Fruit fly (Drosophila melanogaster): ENCODE results near the gene Lectin-galC1.

The Lectin-galC1 gene

DNA sequence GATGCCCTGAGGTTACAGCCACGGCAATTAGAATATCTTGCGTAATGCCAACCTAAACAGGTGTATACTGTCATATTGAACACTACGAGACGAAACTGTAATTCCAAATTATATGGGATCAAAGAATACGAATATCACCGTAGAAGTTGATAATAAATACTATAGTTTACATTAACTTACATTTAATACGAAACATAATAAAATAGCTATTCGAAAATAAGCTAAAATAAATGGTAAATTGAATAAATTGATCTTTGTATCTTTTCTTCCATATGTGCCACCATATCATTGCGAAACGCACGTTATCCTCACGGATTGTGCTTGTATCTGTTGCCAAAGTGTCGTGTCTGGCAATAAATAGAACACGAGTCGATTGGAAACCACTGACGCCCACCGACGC is 1.4 kb upstream of the Lectin-galC1 start (continued):
- TF ChIP-seq sob (GFP tag; IDR thresholded peaks at IDR 0.05) (no peak), tio (GFP tag; optimal IDR thresholded peaks at IDR 0.05) (no peak), Sry-β (GFP tag; optimal IDR thresholded peaks at IDR 0.05) (no peak), cato (GFP tag; optimal IDR thresholded peaks at IDR 0.05; ENCODE audit: borderline replicate concordance) (no peak), CG11695 (GFP tag; IDR thresholded peaks at IDR 0.05) (peak; percentile 77), gt (GFP tag; IDR thresholded peaks at IDR 0.05) (no peak), CG11093 (GFP tag; IDR thresholded peaks at IDR 0.05) (no peak), pzg (GFP tag; optimal IDR thresholded peaks at IDR 0.05) (no peak), Dbx (GFP tag; IDR thresholded peaks at IDR 0.05) (0 out of 3 replicates have a peak, but pooled peaks have one; percentile 20), Scr (GFP tag; IDR thresholded peaks at IDR 0.05; ENCODE audit: partially characterized antibody) (no peak), stc (GFP tag; IDR thresholded peaks at IDR 0.05) (no peak), shn (GFP tag; optimal IDR thresholded peaks at IDR 0.05) (no peak)

dm6 chr2L:19418017-19418416 is 770 bp downstream of the Lectin-galC1 start, which contains the start of gene lectin-37Da:
Gene lectin-37Da, plus strand, starts transcription at chr2L:19418317.
- no peak for TF ChIP-seq CG15073 (GFP tag; optimal IDR thresholded peaks at IDR 0.05)
- no peak for TF ChIP-seq CG18476 (GFP tag; optimal IDR thresholded peaks at IDR 0.05)

DNA sequence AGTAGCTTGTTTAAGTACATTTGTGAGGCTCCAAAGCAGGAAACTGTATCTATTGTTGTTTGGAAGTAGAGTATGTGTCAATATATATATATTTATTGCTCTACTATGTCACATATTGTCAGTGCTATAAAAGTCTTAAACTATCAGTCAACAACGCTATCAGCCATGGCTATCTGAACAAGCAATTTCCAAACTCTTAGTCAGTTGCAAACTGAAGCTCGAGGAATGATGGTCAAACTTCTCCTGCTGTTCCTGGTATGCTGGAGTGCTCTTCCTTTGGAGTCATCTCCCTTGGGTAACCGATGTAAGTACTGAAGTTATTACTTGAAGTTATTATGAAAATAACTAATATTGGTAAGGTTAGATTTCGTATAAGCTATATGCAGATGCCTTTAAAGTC is 1.6 kb downstream of the Lectin-galC1 start, which contains the start of gene lectin-37Db:
TSS of gene lectin-37Db (plus strand) at position 204 of the 400 bp plus-strand sequence.
- no peak for TF ChIP-seq Poxn (GFP tag; IDR thresholded peaks at IDR 0.05)
- peak; percentile 56 for TF ChIP-seq Ets65A (GFP tag)

dm6 chr2L:19421573-19421972 is 4.3 kb downstream of the Lectin-galC1 start:
- TF ChIP-seq Mad (GFP tag; optimal IDR thresholded peaks at IDR 0.05) = no peak
- no peak for TF ChIP-seq ERR (GFP tag; optimal IDR thresholded peaks at IDR 0.05)
- no peak for TF ChIP-seq otp (GFP tag; IDR thresholded peaks at IDR 0.05)
- TF ChIP-seq psq (GFP tag; optimal IDR thresholded peaks at IDR 0.05) = no peak
- no peak for TF ChIP-seq pnt (GFP tag; optimal IDR thresholded peaks at IDR 0.05)
- TF ChIP-seq Hmr (GFP tag; optimal IDR thresholded peaks at IDR 0.05) = no peak
- TF ChIP-seq exex (tag; optimal IDR thresholded peaks at IDR 0.05) = peak; percentile 61
- TF ChIP-seq salm (tag; optimal IDR thresholded peaks at IDR 0.05) = no peak
- no peak for TF ChIP-seq tx (GFP tag; optimal IDR thresholded peaks at IDR 0.05)
- peak; percentile 19; the same call in 1 of the 2 replicates for TF ChIP-seq CG14014 (GFP tag; IDR thresholded peaks at IDR 0.05)
- TF ChIP-seq CG6683 (GFP tag; optimal IDR thresholded peaks at IDR 0.05) = no peak
- TF ChIP-seq crc (GFP tag; optimal IDR thresholded peaks at IDR 0.05) = no peak
- no peak for TF ChIP-seq Blimp-1 (GFP tag; optimal IDR thresholded peaks at IDR 0.05)
- no peak for TF ChIP-seq Vsx1 (GFP tag; optimal IDR thresholded peaks at IDR 0.05)
- TF ChIP-seq Sox100B (GFP tag; optimal IDR thresholded peaks at IDR 0.05) = no peak
- TF ChIP-seq oc (tag; optimal IDR thresholded peaks at IDR 0.05) = no peak
- TF ChIP-seq lab (GFP tag; optimal IDR thresholded peaks at IDR 0.05) = peak; percentile 16
- peak; percentile 75 for TF ChIP-seq Nf-YC (tag; optimal IDR thresholded peaks at IDR 0.05)
- peak; percentile 32 for TF ChIP-seq Deaf1 (tag; optimal IDR thresholded peaks at IDR 0.05)
- peak; percentile 3 for TF ChIP-seq CG2678 (tag; optimal IDR thresholded peaks at IDR 0.05)
- TF ChIP-seq CG12219 (GFP tag; optimal IDR thresholded peaks at IDR 0.05) = no peak
- peak in 1 of 2 experiments; percentile 18 for TF ChIP-seq Hr78 (GFP tag; optimal IDR thresholded peaks at IDR 0.05)
- TF ChIP-seq CG14860 (GFP tag; IDR thresholded peaks at IDR 0.05; ENCODE audit: partially characterized antibody) = no peak
- peak; percentile 28 for TF ChIP-seq CG4328 (GFP tag; optimal IDR thresholded peaks at IDR 0.05)
- TF ChIP-seq HHEX (GFP tag; optimal IDR thresholded peaks at IDR 0.05) = no peak
- TF ChIP-seq H15 (GFP tag; IDR thresholded peaks at IDR 0.05) = no peak
- no peak for TF ChIP-seq NK7.1 (GFP tag; optimal IDR thresholded peaks at IDR 0.05)
- TF ChIP-seq sd (tag; optimal IDR thresholded peaks at IDR 0.05) = peak; percentile 94
- TF ChIP-seq ase (GFP tag; IDR thresholded peaks at IDR 0.05) = no peak
- no peak for TF ChIP-seq trem (tag; optimal IDR thresholded peaks at IDR 0.05)
- no peak for TF ChIP-seq maf-S (GFP tag; optimal IDR thresholded peaks at IDR 0.05)

Data from whole organism, embryonic.